Worm (Caenorhabditis elegans) whole organism, late embryonic: ENCODE measurements around the gene srz-79.

Source experiments
- C08G9.2 ChIP-seq: sonication (generic microtip); optimal IDR thresholded peaks from 2 replicates; lab custom pipeline; 2016; ENCODE audit warnings: mild to moderate bottlenecking, missing genetic modification characterization, moderate library complexity, missing compliant biosample characterization
- C38D4.7 ChIP-seq: fragments of 200-800 bp; sonication (Bioruptor generic); optimal IDR thresholded peaks from 2 replicates; lab custom pipeline; 2018; ENCODE audit warnings: mild to moderate bottlenecking, missing genetic modification characterization, moderate library complexity, missing compliant biosample characterization
- F13H6.1 ChIP-seq: sonication (generic microtip); optimal IDR thresholded peaks from 2 replicates; lab custom pipeline; 2016; ENCODE audit warnings: missing genetic modification characterization, missing compliant biosample characterization
- K02D7.2 ChIP-seq: sonication (generic microtip); optimal IDR thresholded peaks from 2 replicates; lab custom pipeline; 2017; ENCODE audit warnings: mild to moderate bottlenecking, missing genetic modification characterization, missing compliant biosample characterization
- T23F11.4 ChIP-seq: fragments of 200-800 bp; sonication (Bioruptor generic); optimal IDR thresholded peaks from 2 replicates; lab custom pipeline; 2018; ENCODE audit warnings: mild to moderate bottlenecking, missing genetic modification characterization, missing compliant biosample characterization
- Y22D7AL.16 ChIP-seq: sonication (generic microtip); optimal IDR thresholded peaks from 2 replicates; lab custom pipeline; 2016; ENCODE audit warnings: missing genetic modification characterization, missing compliant biosample characterization
- ahr-1 ChIP-seq: sonication (generic microtip); optimal IDR thresholded peaks from 2 replicates; lab custom pipeline; 2016; ENCODE audit warnings: missing genetic modification characterization, missing compliant biosample characterization
- ama-1 ChIP-seq: fragments of 150-350 bp; optimal IDR thresholded peaks from 2 replicates; lab custom pipeline; 2014
- ceh-14 ChIP-seq: sonication (generic microtip); optimal IDR thresholded peaks from 2 replicates; lab custom pipeline; 2016; ENCODE audit warnings: missing genotype, missing genetic modification characterization, missing compliant biosample characterization
- ceh-18 ChIP-seq: sonication (generic microtip); optimal IDR thresholded peaks from 2 replicates; lab custom pipeline; 2016; ENCODE audit warnings: missing genetic modification characterization, missing compliant biosample characterization
- ceh-19 ChIP-seq: fragments of 200-800 bp; sonication (Bioruptor generic); optimal IDR thresholded peaks from 2 replicates; lab custom pipeline; 2018; ENCODE audit warnings: mild to moderate bottlenecking, missing genetic modification characterization, missing compliant biosample characterization
- ceh-24 ChIP-seq: sonication (generic microtip); optimal IDR thresholded peaks from 2 replicates; lab custom pipeline; 2016; ENCODE audit warnings: mild to moderate bottlenecking, missing genetic modification characterization, missing compliant biosample characterization
- ceh-30 ChIP-seq: fragments of 150-350 bp; optimal IDR thresholded peaks from 2 replicates; lab custom pipeline; 2014; ENCODE audit warnings: missing biosample characterization, missing genetic modification characterization
- ceh-31 ChIP-seq: sonication (generic microtip); optimal IDR thresholded peaks from 2 replicates; lab custom pipeline; 2016; ENCODE audit warnings: missing genetic modification characterization, missing compliant biosample characterization
- ceh-45 ChIP-seq: fragments of 200-800 bp; sonication (Bioruptor generic); IDR thresholded peaks from 2 replicates; pipeline ENCODE4 v1.3.6; 2022; ENCODE audit warnings: missing genetic modification reagents, missing genetic modification characterization, missing compliant biosample characterization
- ceh-48 ChIP-seq: sonication (generic microtip); optimal IDR thresholded peaks from 2 replicates; lab custom pipeline; 2016; ENCODE audit warnings: missing genetic modification characterization, inconsistent platforms, missing compliant biosample characterization
- ceh-6 ChIP-seq: fragments of 200-800 bp; sonication (Bioruptor generic); optimal IDR thresholded peaks from 2 replicates; lab custom pipeline; 2018; ENCODE audit warnings: mild to moderate bottlenecking, missing genetic modification characterization, missing compliant biosample characterization
- ceh-9 ChIP-seq: sonication (generic microtip); optimal IDR thresholded peaks from 2 replicates; lab custom pipeline; 2016; ENCODE audit warnings: mild to moderate bottlenecking, missing genetic modification characterization, inconsistent platforms, missing compliant biosample characterization
- che-1 ChIP-seq: sonication (generic microtip); optimal IDR thresholded peaks from 2 replicates; lab custom pipeline; 2016; ENCODE audit warnings: mild to moderate bottlenecking, missing genetic modification characterization, missing compliant biosample characterization
- dmd-4 ChIP-seq: sonication (generic microtip); optimal IDR thresholded peaks from 2 replicates; lab custom pipeline; 2016; ENCODE audit warnings: borderline replicate concordance, missing genetic modification characterization, missing compliant biosample characterization
- dve-1 ChIP-seq: sonication (generic microtip); optimal IDR thresholded peaks from 2 replicates; lab custom pipeline; 2017; ENCODE audit warnings: antibody characterized with exemption, mild to moderate bottlenecking, missing genetic modification characterization, missing compliant biosample characterization
- elt-2 ChIP-seq: sonication (generic microtip); optimal IDR thresholded peaks from 2 replicates; lab custom pipeline; 2016; ENCODE audit warnings: missing genetic modification reagents, missing genetic modification characterization, missing compliant biosample characterization
- elt-4 ChIP-seq: sonication (generic microtip); optimal IDR thresholded peaks from 2 replicates; lab custom pipeline; 2016; ENCODE audit warnings: missing genetic modification characterization, missing compliant biosample characterization
- eyg-1 ChIP-seq: sonication (generic microtip); optimal IDR thresholded peaks from 2 replicates; lab custom pipeline; 2016; ENCODE audit warnings: missing genotype, missing genetic modification characterization, missing compliant biosample characterization
- fax-1 ChIP-seq: sonication (generic microtip); optimal IDR thresholded peaks from 2 replicates; lab custom pipeline; 2016; ENCODE audit warnings: missing genotype, missing genetic modification characterization, missing compliant biosample characterization
- fkh-10 ChIP-seq: fragments of 150-350 bp; optimal IDR thresholded peaks from 2 replicates; lab custom pipeline; 2014; ENCODE audit warnings: missing biosample characterization, missing genetic modification reagents, missing genetic modification characterization
- fkh-6 ChIP-seq: sonication (generic microtip); optimal IDR thresholded peaks from 2 replicates; lab custom pipeline; 2016; ENCODE audit warnings: missing genetic modification characterization, missing compliant biosample characterization
- gmeb-2 ChIP-seq: sonication (generic microtip); optimal IDR thresholded peaks from 2 replicates; lab custom pipeline; 2016; ENCODE audit warnings: missing genetic modification characterization, inconsistent platforms, missing compliant biosample characterization
- hlh-30 ChIP-seq: sonication (generic microtip); optimal IDR thresholded peaks from 2 replicates; lab custom pipeline; 2017; ENCODE audit warnings: antibody characterized with exemption, missing genetic modification characterization, missing compliant biosample characterization; ENCODE audit not compliant: insufficient read depth
- hlh-8 ChIP-seq: sonication (generic microtip); optimal IDR thresholded peaks from 2 replicates; lab custom pipeline; 2016; ENCODE audit warnings: missing genotype, missing genetic modification characterization, missing compliant biosample characterization
- lin-11 ChIP-seq: fragments of 200-800 bp; sonication (Bioruptor generic); optimal IDR thresholded peaks from 2 replicates; lab custom pipeline; 2018; ENCODE audit warnings: mild to moderate bottlenecking, missing genetic modification characterization, missing compliant biosample characterization
- madf-2 ChIP-seq: sonication (generic microtip); optimal IDR thresholded peaks from 2 replicates; lab custom pipeline; 2017; ENCODE audit warnings: missing genetic modification characterization, missing compliant biosample characterization
- mec-3 ChIP-seq: sonication (generic microtip); optimal IDR thresholded peaks from 2 replicates; lab custom pipeline; 2016; ENCODE audit warnings: borderline replicate concordance, missing genetic modification characterization, missing compliant biosample characterization
- nhr-11 ChIP-seq: fragments of 150-350 bp; optimal IDR thresholded peaks from 2 replicates; lab custom pipeline; 2014; ENCODE audit warnings: missing biosample characterization, missing genetic modification characterization
- nhr-232 ChIP-seq: sonication (generic microtip); optimal IDR thresholded peaks from 2 replicates; lab custom pipeline; 2016; ENCODE audit warnings: missing genetic modification characterization, missing compliant biosample characterization
- pha-2 ChIP-seq: sonication (generic microtip); optimal IDR thresholded peaks from 2 replicates; lab custom pipeline; 2017; ENCODE audit warnings: mild to moderate bottlenecking, missing genetic modification characterization, missing compliant biosample characterization
- pha-4 ChIP-seq: fragments of 150-350 bp; optimal IDR thresholded peaks from 2 replicates; lab custom pipeline; 2018; ENCODE audit warnings: missing biosample characterization, missing genetic modification reagents, missing genetic modification characterization
- pros-1 ChIP-seq: fragments of 150-350 bp; optimal IDR thresholded peaks from 2 replicates; lab custom pipeline; 2014; ENCODE audit warnings: missing biosample characterization, missing genetic modification reagents, missing genetic modification characterization
- ref-2 ChIP-seq: sonication (generic microtip); optimal IDR thresholded peaks from 2 replicates; lab custom pipeline; 2016; ENCODE audit warnings: missing genetic modification characterization, missing compliant biosample characterization
- sdc-2 ChIP-seq: sonication (generic microtip); optimal IDR thresholded peaks from 2 replicates; lab custom pipeline; 2016; ENCODE audit warnings: missing genotype, missing genetic modification characterization, missing compliant biosample characterization
- sox-2 ChIP-seq: fragments of 200-800 bp; sonication (Bioruptor generic); IDR thresholded peaks from 2 replicates; pipeline ENCODE4 v1.3.6; 2022; ENCODE audit warnings: missing genetic modification reagents, missing genetic modification characterization, missing compliant biosample characterization
- sox-4 ChIP-seq: sonication (generic microtip); optimal IDR thresholded peaks from 2 replicates; lab custom pipeline; 2017; ENCODE audit warnings: mild to moderate bottlenecking, missing genetic modification characterization, inconsistent platforms, missing compliant biosample characterization
- tbx-2 ChIP-seq: sonication (generic microtip); optimal IDR thresholded peaks from 2 replicates; lab custom pipeline; 2016; ENCODE audit warnings: missing genetic modification characterization, missing compliant biosample characterization
- tbx-7 ChIP-seq: sonication (generic microtip); optimal IDR thresholded peaks from 2 replicates; lab custom pipeline; 2016; ENCODE audit warnings: missing genotype, missing genetic modification characterization, missing compliant biosample characterization
- ttx-3 ChIP-seq: sonication (generic microtip); optimal IDR thresholded peaks from 2 replicates; lab custom pipeline; 2016; ENCODE audit warnings: missing genetic modification reagents, missing genetic modification characterization, missing compliant biosample characterization
- unc-3 ChIP-seq, 2 experiments: fragments of 200-800 bp in 1 of 2; sonication (Bioruptor generic) in 1 of 2; sonication (generic microtip) in 1 of 2; conservative IDR thresholded peaks in 1 of 2; optimal IDR thresholded peaks in 1 of 2; 2 replicates each; pipeline versions ENCODE4 v1.3.6 to Lab custom; 2016 to 2022; ENCODE audit warnings: missing compliant biosample characterization in 2 of 2, missing genetic modification characterization in 2 of 2, missing genetic modification reagents in 1 of 2
- unc-42 ChIP-seq: sonication (generic microtip); optimal IDR thresholded peaks from 2 replicates; lab custom pipeline; 2016; ENCODE audit warnings: missing genotype, missing genetic modification characterization, missing compliant biosample characterization
- unc-55 ChIP-seq: sonication (generic microtip); optimal IDR thresholded peaks from 2 replicates; lab custom pipeline; 2017; ENCODE audit warnings: missing biosample characterization, missing genetic modification reagents, missing genetic modification characterization
- zip-5 ChIP-seq: sonication (generic microtip); optimal IDR thresholded peaks from 2 replicates; lab custom pipeline; 2016; ENCODE audit warnings: missing genetic modification characterization, missing compliant biosample characterization
- ztf-16 ChIP-seq: sonication (generic microtip); optimal IDR thresholded peaks from 2 replicates; lab custom pipeline; 2017; ENCODE audit warnings: missing genetic modification characterization, missing compliant biosample characterization

The srz-79 gene

ce11 chrIV:3514467-3514866 is 21.1 kb downstream of the srz-79 start, which contains the start of gene tsg-101:
Gene tsg-101 (minus strand): TSS chrIV:3514567.
- TF ChIP-seq nhr-232 (tag; lab: Kevin White, UChicago), result no peak
- TF ChIP-seq C38D4.7, result no peak
- no peak for TF ChIP-seq unc-42 (tag; lab: Kevin White, UChicago)
- TF ChIP-seq ceh-48, result no peak
- no peak for TF ChIP-seq ref-2 (tag; lab: Kevin White, UChicago)
- TF ChIP-seq F13H6.1 (tag; lab: Kevin White, UChicago), result no peak
- no peak for TF ChIP-seq ceh-30 (tag; lab: Kevin White, UChicago)
- no peak for TF ChIP-seq ceh-45 (GFP tag; lab: Robert Waterston, UW)
- no peak for TF ChIP-seq hlh-8
- TF ChIP-seq unc-55 (GFP tag; lab: Kevin White, UChicago), result no peak
- no peak for TF ChIP-seq sdc-2
- TF ChIP-seq ceh-19 (GFP tag; lab: Kevin White, UChicago), result no peak
- no peak for TF ChIP-seq ttx-3
- no peak for TF ChIP-seq unc-3 (GFP tag; conservative IDR thresholded peaks at IDR 0.05; lab: Robert Waterston, UW)
- no peak for TF ChIP-seq unc-3 (tag; optimal IDR thresholded peaks at IDR 0.05; lab: Kevin White, UChicago)
- TF ChIP-seq dve-1, result no peak
- no peak for TF ChIP-seq elt-2
- TF ChIP-seq ceh-31, result no peak
- no peak for TF ChIP-seq Y22D7AL.16 (tag; lab: Kevin White, UChicago)
- TF ChIP-seq madf-2 (tag; lab: Kevin White, UChicago), result no peak

DNA sequence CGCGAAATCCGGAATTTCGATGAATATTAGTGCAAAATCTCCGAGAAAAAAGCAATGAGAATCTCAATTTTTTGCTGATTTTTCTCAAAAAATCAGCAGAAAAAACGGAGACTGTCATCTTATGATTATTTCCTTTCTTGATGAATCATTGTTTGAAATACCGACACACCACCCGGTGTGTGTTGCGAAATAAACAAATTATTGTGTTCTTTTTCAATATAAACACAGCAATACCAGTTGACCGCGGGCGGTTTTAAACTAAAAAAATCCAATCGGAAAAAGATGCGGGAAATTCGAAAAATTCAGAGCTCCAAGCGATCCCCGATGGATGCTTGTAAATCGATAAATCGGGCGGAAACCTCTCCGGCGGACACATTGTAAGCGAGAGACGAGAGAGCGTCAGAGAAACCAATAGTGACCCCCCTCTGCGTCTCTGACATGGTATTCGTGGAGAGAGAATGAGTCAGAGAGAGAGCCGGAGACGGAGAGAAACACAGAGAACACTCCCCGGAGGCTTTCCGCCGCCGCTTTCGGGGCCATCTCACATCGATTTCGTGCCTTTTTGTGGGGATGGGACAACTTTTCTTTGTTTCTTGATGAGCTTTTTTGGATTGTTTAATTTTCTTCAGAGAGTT is 22.1 kb downstream of the srz-79 start:
- no peak for TF ChIP-seq mec-3 (tag; lab: Kevin White, UChicago)
- no peak for TF ChIP-seq pha-2 (tag; lab: Kevin White, UChicago)
- no peak for TF ChIP-seq K02D7.2
- TF ChIP-seq zip-5 (tag; lab: Kevin White, UChicago), result no peak
- TF ChIP-seq eyg-1 (tag; lab: Kevin White, UChicago), result no peak
- peak; percentile 23 for TF ChIP-seq ceh-18 (tag; lab: Kevin White, UChicago)
- no peak for TF ChIP-seq pha-4 (tag; lab: Kevin White, UChicago)
- no peak for TF ChIP-seq ceh-14 (tag; lab: Kevin White, UChicago)
- no peak for TF ChIP-seq C08G9.2 (tag; lab: Kevin White, UChicago)
- TF ChIP-seq elt-4 (tag; lab: Kevin White, UChicago), result no peak
- TF ChIP-seq ceh-24 (tag; lab: Kevin White, UChicago), result no peak
- peak; percentile 0 for TF ChIP-seq elt-2
- TF ChIP-seq T23F11.4 (GFP tag; lab: Kevin White, UChicago), result no peak
- no peak for TF ChIP-seq sox-4 (tag; lab: Kevin White, UChicago)
- peak; percentile 87 for TF ChIP-seq unc-55 (GFP tag; lab: Kevin White, UChicago)
- no peak for TF ChIP-seq ceh-6
- no peak for TF ChIP-seq hlh-30 (tag; lab: Kevin White, UChicago)
- no peak for TF ChIP-seq nhr-232 (tag; lab: Kevin White, UChicago)
- no peak for TF ChIP-seq ztf-16 (tag; lab: Kevin White, UChicago)
- peak; percentile 89 for TF ChIP-seq ceh-48
- TF ChIP-seq ama-1 (lab: Kevin White, UChicago), result no peak
- TF ChIP-seq dmd-4 (tag; lab: Kevin White, UChicago), result no peak
- no peak for TF ChIP-seq ttx-3
- TF ChIP-seq ceh-9, result no peak
- TF ChIP-seq ceh-45 (GFP tag; lab: Robert Waterston, UW), result no peak
- no peak for TF ChIP-seq che-1 (tag; lab: Kevin White, UChicago)
- TF ChIP-seq nhr-11 (tag; lab: Kevin White, UChicago), result no peak
- no peak for TF ChIP-seq Y22D7AL.16 (tag; lab: Kevin White, UChicago)
- peak; percentile 71 for TF ChIP-seq ceh-31
- TF ChIP-seq gmeb-2 (tag; lab: Kevin White, UChicago), result no peak
- TF ChIP-seq fkh-10 (GFP tag; lab: Kevin White, UChicago), result no peak
- TF ChIP-seq fax-1, result no peak
- no peak for TF ChIP-seq pros-1 (tag; lab: Kevin White, UChicago)
- TF ChIP-seq lin-11 (tag; lab: Kevin White, UChicago), result no peak
- TF ChIP-seq tbx-7 (tag; lab: Kevin White, UChicago), result no peak
- TF ChIP-seq sox-2, result no peak
- no peak for TF ChIP-seq ceh-19 (GFP tag; lab: Kevin White, UChicago)
- no peak for TF ChIP-seq sdc-2
- TF ChIP-seq tbx-2 (tag; lab: Kevin White, UChicago), result peak; percentile 33
- TF ChIP-seq fkh-6 (tag; lab: Kevin White, UChicago), result no peak
- TF ChIP-seq unc-42 (tag; lab: Kevin White, UChicago), result peak; percentile 14
- no peak for TF ChIP-seq ahr-1 (tag; lab: Kevin White, UChicago)
